Fruit fly (Drosophila melanogaster): ENCODE results near the gene Dh44.

DNA sequence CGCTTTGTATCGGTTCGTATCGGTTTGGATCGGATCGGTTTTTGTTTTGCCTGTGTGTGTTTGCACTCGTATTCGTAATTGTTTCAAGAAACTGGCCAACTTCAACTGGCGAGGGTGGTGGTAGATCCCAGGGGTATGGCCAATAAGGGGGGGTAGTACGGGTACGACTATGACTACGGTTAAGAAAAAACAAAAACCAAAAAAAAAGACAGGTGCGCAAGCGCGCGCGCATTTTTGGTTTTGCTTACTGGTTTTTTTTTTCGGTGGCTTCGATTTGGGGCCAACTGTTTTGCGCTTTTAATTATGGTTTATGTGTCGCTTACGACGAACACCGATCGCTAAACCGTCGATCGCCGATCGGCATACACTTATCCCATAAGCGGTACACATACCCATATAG is 43.1 kb upstream of the Dh44 start:
- TF ChIP-seq Rel (GFP tag; optimal IDR thresholded peaks at IDR 0.05) (no peak), Rel (tag; optimal IDR thresholded peaks at IDR 0.05) (no peak), Abd-B (GFP tag; optimal IDR thresholded peaks at IDR 0.05) (no peak), Hr78 (GFP tag; optimal IDR thresholded peaks at IDR 0.05) (no peak), psq (GFP tag; optimal IDR thresholded peaks at IDR 0.05) (no peak), Vsx2 (GFP tag; optimal IDR thresholded peaks at IDR 0.05; ENCODE audit: partially characterized antibody) (no peak), N (GFP tag; optimal IDR thresholded peaks at IDR 0.05) (no peak), dmrt93B (GFP tag; optimal IDR thresholded peaks at IDR 0.05) (no peak), foxo (GFP tag; optimal IDR thresholded peaks at IDR 0.05) (no peak), dl (GFP tag; optimal IDR thresholded peaks at IDR 0.05; ENCODE audit: insufficient read depth in 1 of 2, partially characterized antibody in 2 of 2) (no peak)

Measured in whole organism, wandering third instar larva.